Worm (Caenorhabditis elegans) whole organism, mixed stage, embryonic: ENCODE data around the gene col-149.
A peak's percentile ranks its signal among the peaks of the same experiment; 100 is the strongest.

ENCODE experiments used
- M03D4.4 ChIP-seq: sonication (generic microtip); optimal IDR thresholded peaks from 2 replicates; lab custom pipeline; 2017; ENCODE audit warnings: mild to moderate bottlenecking, missing genetic modification characterization, missing compliant biosample characterization
- bed-3 ChIP-seq: fragments of 200-800 bp; sonication (Bioruptor generic); optimal IDR thresholded peaks from 3 replicates; lab custom pipeline; 2018; ENCODE audit warnings: mild to moderate bottlenecking, missing genetic modification characterization, moderate library complexity, missing compliant biosample characterization
- blmp-1 ChIP-seq: fragments of 150-350 bp; optimal IDR thresholded peaks from 2 replicates; lab custom pipeline; 2014; ENCODE audit warnings: missing biosample characterization, missing genetic modification characterization
- ceh-39 ChIP-seq: fragments of 150-350 bp; optimal IDR thresholded peaks from 2 replicates; lab custom pipeline; 2014; ENCODE audit warnings: missing biosample characterization, missing genetic modification characterization
- ceh-43 ChIP-seq: fragments of 200-800 bp; sonication (Bioruptor generic); optimal IDR thresholded peaks from 2 replicates; lab custom pipeline; 2018; ENCODE audit warnings: mild to moderate bottlenecking, missing genetic modification characterization, moderate library complexity, missing compliant biosample characterization
- ceh-83 ChIP-seq: fragments of 200-800 bp; sonication (Bioruptor generic); optimal IDR thresholded peaks from 2 replicates; lab custom pipeline; 2018; ENCODE audit warnings: mild to moderate bottlenecking, missing genetic modification characterization, missing compliant biosample characterization
- ces-1 ChIP-seq: fragments of 150-350 bp; optimal IDR thresholded peaks from 2 replicates; lab custom pipeline; 2014; ENCODE audit warnings: missing biosample characterization, missing genetic modification reagents, missing genetic modification characterization
- cnd-1 ChIP-seq: fragments of 200-800 bp; sonication (Bioruptor generic); optimal IDR thresholded peaks from 2 replicates; lab custom pipeline; 2018; ENCODE audit warnings: mild to moderate bottlenecking, missing genetic modification characterization, missing compliant biosample characterization
- drap-1 ChIP-seq: fragments of 200-800 bp; sonication (Bioruptor generic); optimal IDR thresholded peaks from 3 replicates; lab custom pipeline; 2018; ENCODE audit warnings: mild to moderate bottlenecking, missing genetic modification characterization, missing compliant biosample characterization
- elt-1 ChIP-seq: sonication (generic microtip); optimal IDR thresholded peaks from 2 replicates; lab custom pipeline; 2017; ENCODE audit warnings: missing genetic modification characterization, mild to moderate bottlenecking, missing compliant biosample characterization, antibody characterized with exemption, moderate library complexity, borderline replicate concordance; ENCODE audit not compliant: insufficient read depth
- elt-3 ChIP-seq: fragments of 150-350 bp; optimal IDR thresholded peaks from 2 replicates; lab custom pipeline; 2014; ENCODE audit warnings: missing biosample characterization, missing genetic modification characterization
- flh-1 ChIP-seq: fragments of 200-800 bp; sonication (Bioruptor generic); optimal IDR thresholded peaks from 2 replicates; lab custom pipeline; 2018; ENCODE audit warnings: mild to moderate bottlenecking, missing genetic modification characterization, moderate library complexity, missing compliant biosample characterization
- ham-2 ChIP-seq: fragments of 200-800 bp; sonication (Bioruptor generic); optimal IDR thresholded peaks from 2 replicates; lab custom pipeline; 2018; ENCODE audit warnings: mild to moderate bottlenecking, missing genetic modification characterization, missing compliant biosample characterization
- hlh-1 ChIP-seq: fragments of 150-350 bp; optimal IDR thresholded peaks from 2 replicates; lab custom pipeline; 2014; ENCODE audit warnings: missing biosample characterization, missing genetic modification reagents, missing genetic modification characterization
- lin-13 ChIP-seq: fragments of 150-350 bp; optimal IDR thresholded peaks from 2 replicates; lab custom pipeline; 2014; ENCODE audit warnings: missing biosample characterization, missing genetic modification characterization
- lin-32 ChIP-seq: fragments of 200-800 bp; sonication (Bioruptor generic); optimal IDR thresholded peaks from 2 replicates; lab custom pipeline; 2018; ENCODE audit warnings: mild to moderate bottlenecking, missing genetic modification characterization, missing compliant biosample characterization
- lsy-2 ChIP-seq: fragments of 150-350 bp; optimal IDR thresholded peaks from 2 replicates; lab custom pipeline; 2014; ENCODE audit warnings: missing biosample characterization, missing genetic modification characterization
- mab-5 ChIP-seq: fragments of 150-350 bp; optimal IDR thresholded peaks from 2 replicates; lab custom pipeline; 2014; ENCODE audit warnings: missing biosample characterization, missing genetic modification characterization
- mep-1 ChIP-seq: fragments of 150-350 bp; optimal IDR thresholded peaks from 2 replicates; lab custom pipeline; 2017; ENCODE audit warnings: missing biosample characterization, missing genetic modification reagents, missing genetic modification characterization, inconsistent platforms
- mls-2 ChIP-seq: sonication (generic microtip); optimal IDR thresholded peaks from 2 replicates; lab custom pipeline; 2016; ENCODE audit warnings: mild to moderate bottlenecking, missing genetic modification characterization, moderate library complexity, missing compliant biosample characterization
- nhr-12 ChIP-seq: fragments of 150-350 bp; optimal IDR thresholded peaks from 2 replicates; lab custom pipeline; 2014; ENCODE audit warnings: missing biosample characterization, missing genetic modification characterization
- nhr-2 ChIP-seq: fragments of 150-350 bp; optimal IDR thresholded peaks from 2 replicates; lab custom pipeline; 2014; ENCODE audit warnings: missing biosample characterization, missing genetic modification characterization
- nhr-237 ChIP-seq: fragments of 150-350 bp; optimal IDR thresholded peaks from 2 replicates; lab custom pipeline; 2014; ENCODE audit warnings: missing biosample characterization, missing genetic modification characterization
- nhr-28 ChIP-seq: fragments of 150-350 bp; optimal IDR thresholded peaks from 2 replicates; lab custom pipeline; 2014; ENCODE audit warnings: missing biosample characterization, missing genetic modification characterization
- nhr-76 ChIP-seq: sonication (generic microtip); optimal IDR thresholded peaks from 2 replicates; lab custom pipeline; 2017; ENCODE audit warnings: missing biosample characterization, missing genetic modification characterization
- pha-4 ChIP-seq: fragments of 150-350 bp; optimal IDR thresholded peaks from 2 replicates; lab custom pipeline; 2018; ENCODE audit warnings: missing biosample characterization, missing genetic modification reagents, missing genetic modification characterization
- sem-2 ChIP-seq: fragments of 200-800 bp; sonication (Bioruptor generic); optimal IDR thresholded peaks from 2 replicates; lab custom pipeline; 2018; ENCODE audit warnings: mild to moderate bottlenecking, missing genetic modification characterization, missing compliant biosample characterization
- snpc-4 ChIP-seq: fragments of 150-350 bp; optimal IDR thresholded peaks from 2 replicates; lab custom pipeline; 2014; ENCODE audit warnings: missing biosample characterization, missing genetic modification characterization
- sptf-1 ChIP-seq: sonication (generic microtip); optimal IDR thresholded peaks from 2 replicates; lab custom pipeline; 2017; ENCODE audit warnings: mild to moderate bottlenecking, missing genetic modification characterization, moderate library complexity, missing compliant biosample characterization
- tbx-8 ChIP-seq: fragments of 200-800 bp; sonication (Bioruptor generic); optimal IDR thresholded peaks from 2 replicates; lab custom pipeline; 2018; ENCODE audit warnings: mild to moderate bottlenecking, missing genetic modification characterization, moderate library complexity, missing compliant biosample characterization
- unc-120 ChIP-seq: sonication (generic microtip); optimal IDR thresholded peaks from 2 replicates; lab custom pipeline; 2017; ENCODE audit warnings: missing genetic modification characterization, missing compliant biosample characterization; ENCODE audit not compliant: poor library complexity, severe bottlenecking
- unc-39 ChIP-seq: fragments of 150-350 bp; optimal IDR thresholded peaks from 2 replicates; lab custom pipeline; 2014; ENCODE audit warnings: missing biosample characterization, missing genetic modification characterization
- unc-62 ChIP-seq: fragments of 150-350 bp; optimal IDR thresholded peaks from 2 replicates; lab custom pipeline; 2014; ENCODE audit warnings: missing biosample characterization, missing genetic modification reagents, missing genetic modification characterization
- zip-8 ChIP-seq: fragments of 150-350 bp; optimal IDR thresholded peaks from 2 replicates; lab custom pipeline; 2014; ENCODE audit warnings: missing biosample characterization, missing genetic modification characterization
- ztf-11 ChIP-seq: fragments of 150-350 bp; optimal IDR thresholded peaks from 2 replicates; lab custom pipeline; 2014; ENCODE audit warnings: missing biosample characterization, missing genetic modification characterization

The col-149 gene

DNA sequence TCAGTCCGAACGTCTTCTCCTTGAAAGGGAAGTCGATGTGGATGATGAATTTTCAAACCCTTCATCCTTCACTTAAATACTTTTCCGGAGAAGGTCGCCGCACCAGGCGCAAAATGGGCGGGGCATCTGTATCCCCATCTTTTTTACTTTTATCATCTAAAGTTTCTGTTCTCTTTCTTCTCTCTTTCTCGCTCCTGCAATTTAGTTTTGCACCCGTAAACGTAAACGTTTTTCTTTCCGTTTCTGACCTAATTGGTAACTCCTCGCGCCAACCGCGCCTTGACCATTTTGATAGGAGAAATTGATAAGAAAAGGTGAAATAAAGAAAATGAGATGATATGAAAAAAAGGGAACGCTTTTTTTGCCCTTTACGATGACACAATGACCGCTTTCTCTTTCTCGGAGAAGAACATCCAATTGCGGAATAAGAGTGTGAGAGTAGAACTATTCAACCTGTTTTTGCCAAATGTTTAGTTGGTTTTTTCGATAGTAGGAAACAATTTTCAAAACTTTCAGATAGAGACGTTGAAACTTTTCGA lies at the start of gene col-149:
col-149 (minus strand) TSS at position 51 of the 539 bp plus-strand sequence.
- no peak for TF ChIP-seq hlh-1 (tag; lab: Kevin White, UChicago)
- no peak for TF ChIP-seq zip-8 (tag; lab: Kevin White, UChicago)
- TF ChIP-seq nhr-76 = no peak
- TF ChIP-seq blmp-1 (tag; lab: Kevin White, UChicago) = no peak
- TF ChIP-seq elt-1 (tag; lab: Kevin White, UChicago) = no peak
- TF ChIP-seq ztf-11 (tag; lab: Kevin White, UChicago) = no peak
- no peak for TF ChIP-seq ceh-43 (GFP tag; lab: Kevin White, UChicago)
- no peak for TF ChIP-seq elt-3 (tag; lab: Kevin White, UChicago)
- TF ChIP-seq bed-3 (GFP tag; lab: Kevin White, UChicago) = no peak
- TF ChIP-seq M03D4.4 (tag; lab: Kevin White, UChicago) = no peak
- no peak for TF ChIP-seq unc-62
- TF ChIP-seq mep-1 (tag; lab: Kevin White, UChicago) = no peak
- no peak for TF ChIP-seq nhr-28 (tag; lab: Kevin White, UChicago)
- TF ChIP-seq ceh-83 (GFP tag; lab: Kevin White, UChicago) = no peak
- no peak for TF ChIP-seq tbx-8 (GFP tag; lab: Kevin White, UChicago)
- TF ChIP-seq unc-120 (tag; lab: Kevin White, UChicago) = no peak

DNA sequence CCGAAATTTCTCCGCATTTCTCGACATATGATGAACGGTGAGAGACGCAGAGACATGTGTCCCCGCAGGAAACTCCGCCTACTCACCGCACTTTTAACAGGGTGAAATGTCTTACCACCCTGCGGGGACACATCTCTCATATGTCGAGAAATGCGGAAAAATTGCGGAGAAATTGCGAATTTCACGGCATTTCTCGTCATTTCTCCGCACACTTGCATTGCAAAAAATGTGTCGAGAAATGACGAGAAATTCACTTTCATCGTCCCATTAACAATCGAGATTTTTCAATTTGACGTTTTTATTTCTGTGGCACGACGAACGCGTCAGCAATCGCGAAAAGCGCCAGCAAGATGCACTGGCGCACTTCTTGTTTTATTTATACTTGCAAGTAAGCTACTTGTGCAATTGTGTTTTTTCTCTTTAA lies 49.2 kb upstream of the col-149 start, which contains the start of gene K07C5.13:
K07C5.13 (plus strand) TSS at position 151 of the 424 bp plus-strand sequence.
- TF ChIP-seq drap-1 (GFP tag; lab: Kevin White, UChicago) = peak; percentile 33
- TF ChIP-seq sptf-1 = peak; percentile 46
- peak; percentile 25 for TF ChIP-seq cnd-1 (tag; lab: Kevin White, UChicago)
- TF ChIP-seq lin-13 (tag; lab: Kevin White, UChicago) = peak; percentile 37

DNA sequence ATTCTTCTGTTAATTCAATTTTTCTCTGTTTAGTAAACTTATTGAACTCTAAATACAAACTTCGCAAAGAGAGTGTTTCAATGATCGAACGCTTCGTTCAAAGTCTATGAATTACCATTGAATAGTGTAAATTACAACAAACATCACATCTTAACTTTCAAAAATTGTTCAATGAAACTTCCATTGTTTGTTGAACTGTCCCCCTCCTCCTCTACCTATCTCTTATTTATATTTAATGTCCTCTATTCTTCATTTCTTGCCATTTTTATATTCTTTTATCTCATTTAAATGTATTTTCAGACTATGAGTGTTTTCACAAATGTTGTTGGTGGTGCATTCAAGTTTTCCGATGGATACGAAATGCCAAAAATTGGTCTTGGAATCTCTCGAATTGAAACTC lies 46.5 kb upstream of the col-149 start, which contains the start of gene K07C5.2:
K07C5.2 (plus strand) TSS at position 301 of the 400 bp plus-strand sequence.
- TF ChIP-seq zip-8 (tag; lab: Kevin White, UChicago) = no peak
- no peak for TF ChIP-seq hlh-1 (tag; lab: Kevin White, UChicago)
- no peak for TF ChIP-seq flh-1
- no peak for TF ChIP-seq blmp-1 (tag; lab: Kevin White, UChicago)
- TF ChIP-seq ces-1 = no peak
- TF ChIP-seq mab-5 = no peak
- TF ChIP-seq nhr-28 (tag; lab: Kevin White, UChicago) = no peak
- no peak for TF ChIP-seq nhr-237 (tag; lab: Kevin White, UChicago)
- no peak for TF ChIP-seq ceh-83 (GFP tag; lab: Kevin White, UChicago)
- no peak for TF ChIP-seq lin-32 (GFP tag; lab: Kevin White, UChicago)
- TF ChIP-seq unc-39 (tag; lab: Kevin White, UChicago) = no peak
- TF ChIP-seq bed-3 (GFP tag; lab: Kevin White, UChicago) = no peak
- TF ChIP-seq elt-1 (tag; lab: Kevin White, UChicago) = no peak
- TF ChIP-seq unc-62 = no peak
- no peak for TF ChIP-seq mep-1 (tag; lab: Kevin White, UChicago)
- no peak for TF ChIP-seq ham-2 (GFP tag; lab: Kevin White, UChicago)
- TF ChIP-seq ceh-39 = no peak
- no peak for TF ChIP-seq nhr-76
- no peak for TF ChIP-seq drap-1 (GFP tag; lab: Kevin White, UChicago)

DNA sequence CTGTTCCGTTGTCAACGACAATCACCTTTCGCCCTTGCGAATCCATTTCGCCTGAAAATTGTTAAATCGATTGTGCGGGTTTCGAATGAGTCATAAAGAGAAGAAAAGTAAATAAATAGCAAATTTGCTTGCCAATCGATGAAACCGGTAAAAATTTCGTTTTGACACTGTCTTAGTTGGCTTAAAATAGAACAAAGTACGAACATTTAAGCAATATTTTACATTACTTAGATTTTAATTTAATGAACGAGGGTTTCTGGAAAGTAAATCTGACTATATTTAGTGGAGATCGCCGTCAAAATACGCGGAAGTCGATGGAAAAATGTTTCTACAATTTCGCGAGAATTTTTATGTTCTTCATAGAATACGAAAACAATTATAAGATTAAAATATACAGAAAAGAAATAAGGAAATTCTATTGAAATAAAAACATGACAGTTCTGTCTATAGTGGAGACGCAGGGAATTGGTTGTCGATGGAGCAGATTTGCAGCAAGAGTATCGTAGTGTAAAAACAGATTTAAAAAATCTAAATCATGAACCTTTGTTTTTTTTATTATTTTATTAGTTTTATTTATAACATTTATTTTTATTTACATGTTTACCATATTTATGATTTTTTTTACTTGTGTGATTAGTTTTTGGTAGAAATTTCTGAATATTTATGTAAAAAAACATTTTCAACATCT lies 45.8 kb upstream of the col-149 start, which contains the start of gene arx-2:
arx-2 (minus strand) TSS at position 51 of the 688 bp plus-strand sequence.
- TF ChIP-seq tbx-8 (GFP tag; lab: Kevin White, UChicago) = no peak
- TF ChIP-seq ceh-39 = peak; percentile 12
- TF ChIP-seq mls-2 = no peak
- no peak for TF ChIP-seq unc-62
- TF ChIP-seq pha-4 (tag; lab: Kevin White, UChicago) = peak; percentile 15
- no peak for TF ChIP-seq unc-120 (tag; lab: Kevin White, UChicago)
- TF ChIP-seq ces-1 = peak; percentile 48
- TF ChIP-seq bed-3 (GFP tag; lab: Kevin White, UChicago) = no peak
- TF ChIP-seq lin-32 (GFP tag; lab: Kevin White, UChicago) = no peak
- no peak for TF ChIP-seq drap-1 (GFP tag; lab: Kevin White, UChicago)
- TF ChIP-seq snpc-4 (tag; lab: Kevin White, UChicago) = no peak
- TF ChIP-seq ceh-43 (GFP tag; lab: Kevin White, UChicago) = no peak
- TF ChIP-seq M03D4.4 (tag; lab: Kevin White, UChicago) = no peak
- no peak for TF ChIP-seq sem-2
- peak; percentile 38 for TF ChIP-seq nhr-237 (tag; lab: Kevin White, UChicago)
- TF ChIP-seq nhr-12 (tag; lab: Kevin White, UChicago) = no peak
- TF ChIP-seq elt-3 (tag; lab: Kevin White, UChicago) = no peak
- TF ChIP-seq flh-1 = no peak
- TF ChIP-seq nhr-2 (tag; lab: Kevin White, UChicago) = no peak
- TF ChIP-seq zip-8 (tag; lab: Kevin White, UChicago) = no peak
- no peak for TF ChIP-seq nhr-28 (tag; lab: Kevin White, UChicago)
- TF ChIP-seq ham-2 (GFP tag; lab: Kevin White, UChicago) = no peak
- TF ChIP-seq sptf-1 = no peak
- no peak for TF ChIP-seq lin-13 (tag; lab: Kevin White, UChicago)
- no peak for TF ChIP-seq ztf-11 (tag; lab: Kevin White, UChicago)
- no peak for TF ChIP-seq unc-39 (tag; lab: Kevin White, UChicago)
- no peak for TF ChIP-seq nhr-76
- TF ChIP-seq mep-1 (tag; lab: Kevin White, UChicago) = no peak
- no peak for TF ChIP-seq cnd-1 (tag; lab: Kevin White, UChicago)
- no peak for TF ChIP-seq ceh-83 (GFP tag; lab: Kevin White, UChicago)
- no peak for TF ChIP-seq elt-1 (tag; lab: Kevin White, UChicago)
- no peak for TF ChIP-seq hlh-1 (tag; lab: Kevin White, UChicago)
- TF ChIP-seq mab-5 = no peak
- TF ChIP-seq lsy-2 (tag; lab: Kevin White, UChicago) = peak; percentile 16
- no peak for TF ChIP-seq blmp-1 (tag; lab: Kevin White, UChicago)
